Fruit fly (Drosophila melanogaster): ENCODE data around the gene CG2116.
A peak's percentile ranks its signal among the peaks of the same experiment; 100 is the strongest.

Gene CG2116

DNA sequence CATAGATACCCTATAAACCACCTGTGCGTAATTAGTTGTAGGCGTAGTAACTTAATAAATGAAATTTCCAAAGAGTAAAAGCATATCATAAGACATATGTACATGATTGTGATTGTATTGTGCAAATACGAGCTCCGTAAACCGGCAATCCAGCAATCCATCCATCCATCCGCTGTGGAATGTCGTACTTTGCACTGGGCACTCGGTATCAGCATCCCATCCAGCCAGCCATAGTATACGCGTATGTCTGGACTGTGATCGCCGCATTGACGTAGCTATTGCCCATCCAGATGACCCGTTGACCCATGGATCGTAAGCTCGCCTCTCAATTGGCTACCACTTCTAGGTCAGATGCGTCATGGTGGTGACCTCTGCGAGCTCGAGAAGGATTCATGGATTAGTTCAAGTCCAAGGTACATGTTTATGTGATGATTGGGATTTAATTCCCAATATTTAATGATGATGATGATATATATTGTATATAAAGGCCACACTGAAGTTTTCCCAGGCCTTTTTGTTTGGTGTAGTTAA is 29.4 kb downstream of the CG2116 start (continued):
- TF ChIP-seq CG10631 (GFP tag; optimal IDR thresholded peaks at IDR 0.05) (no peak), pdm3 (GFP tag; optimal IDR thresholded peaks at IDR 0.05) (no peak), CG3032 (tag; optimal IDR thresholded peaks at IDR 0.05) (no peak), Ets21C (GFP tag; optimal IDR thresholded peaks at IDR 0.05) (no peak), CG7368 (GFP tag; optimal IDR thresholded peaks at IDR 0.05) (no peak), Met (GFP tag; optimal IDR thresholded peaks at IDR 0.05) (no peak), CG1621 (tag; optimal IDR thresholded peaks at IDR 0.05) (peak; percentile 56), Eip93F (GFP tag; optimal IDR thresholded peaks at IDR 0.05) (no peak), net (GFP tag; optimal IDR thresholded peaks at IDR 0.05) (peak; percentile 36), fd85E (GFP tag; optimal IDR thresholded peaks at IDR 0.05) (no peak), ss (GFP tag; optimal IDR thresholded peaks at IDR 0.05) (peak; percentile 85 to 87), CG11294 (GFP tag; IDR thresholded peaks at IDR 0.05) (no peak), achi (GFP tag; optimal IDR thresholded peaks at IDR 0.05) (no peak), CG6854 (GFP tag; optimal IDR thresholded peaks at IDR 0.05) (peak; percentile 60), Hr38 (GFP tag; optimal IDR thresholded peaks at IDR 0.05) (no peak), Ets96B (tag; optimal IDR thresholded peaks at IDR 0.05) (no peak), acj6 (GFP tag; optimal IDR thresholded peaks at IDR 0.05) (no peak), Lpt (GFP tag; optimal IDR thresholded peaks at IDR 0.05) (no peak), dsx (GFP tag; optimal IDR thresholded peaks at IDR 0.05; ENCODE audit: poor library complexity, severe bottlenecking) (peak; percentile 28), CG10669 (GFP tag; optimal IDR thresholded peaks at IDR 0.05) (peak; percentile 6), CG4318 (GFP tag; optimal IDR thresholded peaks at IDR 0.05) (no peak), Sox102F (GFP tag; optimal IDR thresholded peaks at IDR 0.05) (no peak), CG6808 (GFP tag; optimal IDR thresholded peaks at IDR 0.05) (peak; percentile 81)

- no peak for TF ChIP-seq cyc (GFP tag; optimal IDR thresholded peaks at IDR 0.05)
- TF ChIP-seq Met (GFP tag; optimal IDR thresholded peaks at IDR 0.05): no peak
- TF ChIP-seq CG11762 (GFP tag; optimal IDR thresholded peaks at IDR 0.05; ENCODE audit: insufficient read depth): no peak
- TF ChIP-seq achi (GFP tag; optimal IDR thresholded peaks at IDR 0.05): no peak
- no peak for TF ChIP-seq esn (GFP tag; optimal IDR thresholded peaks at IDR 0.05)
Observed at dm6 chrX:8159754-8160153, 30.1 kb downstream of the CG2116 start, which contains the start of gene CG15337. CG15337 (plus strand) TSS chrX:8160054.

DNA sequence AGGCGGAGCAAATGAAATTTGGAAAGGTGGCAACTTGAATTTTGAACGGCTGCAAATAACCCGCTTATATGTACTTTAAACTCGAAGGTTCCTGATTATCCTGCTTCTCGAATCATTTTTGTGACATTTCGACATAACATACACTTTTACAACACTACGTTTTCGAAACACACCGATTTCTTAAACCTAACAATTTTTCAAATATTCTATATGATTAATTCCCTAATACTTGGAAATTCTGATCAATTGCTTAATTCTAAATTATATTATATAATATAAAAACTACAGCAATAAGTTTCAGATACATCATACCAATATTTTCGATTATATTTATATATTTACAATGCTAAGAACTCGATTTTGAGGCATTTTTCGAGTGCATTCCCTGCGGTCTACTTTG is 33.1 kb downstream of the CG2116 start, which contains the start of gene CG10761:
Gene CG10761, minus strand, starts transcription at position 101 of the 400 bp plus-strand sequence.
- TF ChIP-seq Hr39 (GFP tag; optimal IDR thresholded peaks at IDR 0.05) (no peak), CG16779 (tag; optimal IDR thresholded peaks at IDR 0.05) (no peak), svp (GFP tag) (no peak), pdm3 (GFP tag; optimal IDR thresholded peaks at IDR 0.05) (no peak), fd85E (GFP tag; optimal IDR thresholded peaks at IDR 0.05) (no peak), Gug (GFP tag; IDR thresholded peaks at IDR 0.05) (no peak), CG3919 (GFP tag; optimal IDR thresholded peaks at IDR 0.05) (no peak), Lpt (GFP tag; optimal IDR thresholded peaks at IDR 0.05) (no peak), CG6792 (GFP tag; optimal IDR thresholded peaks at IDR 0.05) (no peak), vri (GFP tag; optimal IDR thresholded peaks at IDR 0.05) (no peak)

- TF ChIP-seq Eip78C (GFP tag) (peak; percentile 73), CG11762 (GFP tag; optimal IDR thresholded peaks at IDR 0.05; ENCODE audit: insufficient read depth) (no peak), fkh (GFP tag; optimal IDR thresholded peaks at IDR 0.05) (no peak), CG9139 (GFP tag; optimal IDR thresholded peaks at IDR 0.05) (no peak), esn (GFP tag; optimal IDR thresholded peaks at IDR 0.05) (no peak), Smox (GFP tag; optimal IDR thresholded peaks at IDR 0.05) (no peak), lz (GFP tag; optimal IDR thresholded peaks at IDR 0.05) (no peak), Blimp-1 (GFP tag; optimal IDR thresholded peaks at IDR 0.05) (no peak), CG11294 (GFP tag; IDR thresholded peaks at IDR 0.05) (no peak), Ets21C (GFP tag; optimal IDR thresholded peaks at IDR 0.05) (no peak), Sox102F (GFP tag; optimal IDR thresholded peaks at IDR 0.05) (no peak), CG6808 (GFP tag; optimal IDR thresholded peaks at IDR 0.05) (no peak), vri (GFP tag; optimal IDR thresholded peaks at IDR 0.05) (no peak), CG8319 (GFP tag; optimal IDR thresholded peaks at IDR 0.05) (no peak), Hr39 (GFP tag; optimal IDR thresholded peaks at IDR 0.05) (no peak), acj6 (GFP tag; optimal IDR thresholded peaks at IDR 0.05) (peak; percentile 8), cyc (GFP tag; optimal IDR thresholded peaks at IDR 0.05) (no peak), ss (GFP tag; optimal IDR thresholded peaks at IDR 0.05) (no peak), topi (GFP tag; optimal IDR thresholded peaks at IDR 0.05) (no peak), CG34406 (GFP tag; optimal IDR thresholded peaks at IDR 0.05) (no peak), svp (GFP tag) (peak; percentile 2), CG4318 (GFP tag; optimal IDR thresholded peaks at IDR 0.05) (peak; percentile 39), spab (GFP tag; optimal IDR thresholded peaks at IDR 0.05) (no peak), Hr38 (GFP tag; optimal IDR thresholded peaks at IDR 0.05) (no peak), fd85E (GFP tag; optimal IDR thresholded peaks at IDR 0.05) (no peak), achi (GFP tag; optimal IDR thresholded peaks at IDR 0.05) (peak; percentile 23), CG8119 (GFP tag; IDR thresholded peaks at IDR 0.05) (peak; percentile 63; the same call in 2 of the 3 replicates)
Observed at dm6 chrX:8163452-8163851, 33.8 kb downstream of the CG2116 start.

Data from whole organism, prepupa.